Fruit fly (Drosophila melanogaster) whole organism, embryonic: Measurements from ENCODE around the gene sesB.
A peak's percentile ranks its signal among the peaks of the same experiment; 100 is the strongest.

Experiments used
- Atf-2 ChIP-seq: fragments of 200-800 bp; sonication (Bioruptor generic); optimal IDR thresholded peaks from 2 replicates; lab custom pipeline; 2016; ENCODE audit warnings: missing biosample characterization, missing genetic modification characterization
- CG10147 ChIP-seq: fragments of 200-800 bp; sonication (Bioruptor generic); optimal IDR thresholded peaks from 2 replicates; lab custom pipeline; 2019; ENCODE audit warnings: missing biosample characterization, mild to moderate bottlenecking, missing genetic modification characterization, moderate library complexity
- CG15601 ChIP-seq: fragments of 200-800 bp; sonication (Bioruptor generic); optimal IDR thresholded peaks from 3 replicates; lab custom pipeline; 2019; ENCODE audit warnings: missing biosample characterization, mild to moderate bottlenecking, missing genetic modification characterization, moderate library complexity
- CG16863 ChIP-seq: fragments of 200-800 bp; sonication (Bioruptor generic); optimal IDR thresholded peaks from 3 replicates; lab custom pipeline; 2016; ENCODE audit warnings: missing biosample characterization, missing genetic modification characterization
- CG17359 ChIP-seq: fragments of 200-800 bp; sonication (Bioruptor generic); optimal IDR thresholded peaks from 3 replicates; lab custom pipeline; 2018; ENCODE audit warnings: missing biosample characterization, mild to moderate bottlenecking, missing genetic modification characterization, moderate library complexity
- CG18011 ChIP-seq: fragments of 200-800 bp; sonication (Bioruptor generic); optimal IDR thresholded peaks from 2 replicates; lab custom pipeline; 2017; ENCODE audit warnings: missing biosample characterization, missing genetic modification characterization, mild to moderate bottlenecking, moderate library complexity, missing genotype
- CG1832 ChIP-seq: fragments of 200-800 bp; sonication (Bioruptor generic); optimal IDR thresholded peaks from 2 replicates; lab custom pipeline; 2017; ENCODE audit warnings: missing biosample characterization, mild to moderate bottlenecking, missing genetic modification characterization, inconsistent platforms
- CG2199 ChIP-seq: fragments of 200-800 bp; sonication (Bioruptor generic); IDR thresholded peaks from 3 replicates; pipeline ENCODE4 v1.3.6; 2022; ENCODE audit warnings: missing biosample characterization, missing genetic modification characterization
- CG31224 ChIP-seq: fragments of 200-800 bp; sonication (Bioruptor generic); IDR thresholded peaks from 2 replicates; pipeline ENCODE4 v1.3.6; 2022; ENCODE audit warnings: missing biosample characterization, missing genetic modification characterization
- CG5953 ChIP-seq: fragments of 200-800 bp; sonication (Bioruptor generic); IDR thresholded peaks from 2 replicates; pipeline ENCODE4 v1.3.6; 2022; ENCODE audit warnings: missing biosample characterization, missing genetic modification characterization
- CG8388 ChIP-seq: fragments of 200-800 bp; sonication (Bioruptor generic); optimal IDR thresholded peaks from 2 replicates; lab custom pipeline; 2019; ENCODE audit warnings: missing biosample characterization, mild to moderate bottlenecking, missing genetic modification characterization, moderate library complexity
- Chrac-16 ChIP-seq: fragments of 200-800 bp; sonication (Bioruptor generic); optimal IDR thresholded peaks from 3 replicates; lab custom pipeline; 2016; ENCODE audit warnings: missing biosample characterization, missing genetic modification characterization
- CoRest ChIP-seq: fragments of 200-800 bp; sonication (Bioruptor generic); optimal IDR thresholded peaks from 3 replicates; lab custom pipeline; 2018; ENCODE audit warnings: missing biosample characterization, mild to moderate bottlenecking, missing genetic modification characterization, moderate library complexity
- D19A ChIP-seq: fragments of 200-800 bp; optimal IDR thresholded peaks from 3 replicates; lab custom pipeline; 2019; ENCODE audit warnings: missing biosample characterization, mild to moderate bottlenecking, missing genetic modification characterization, moderate library complexity
- Dip3 ChIP-seq: fragments of 200-800 bp; sonication (Bioruptor generic); optimal IDR thresholded peaks from 3 replicates; lab custom pipeline; 2016; ENCODE audit warnings: missing biosample characterization, missing genetic modification characterization
- Doc3 ChIP-seq: fragments of 200-800 bp; sonication (Bioruptor generic); IDR thresholded peaks from 3 replicates; pipeline ENCODE4 v1.3.6; 2022; ENCODE audit warnings: missing biosample characterization, missing genetic modification characterization; ENCODE audit not compliant: partially characterized antibody
- Ets65A ChIP-seq: fragments of 200-800 bp; sonication (Bioruptor generic); peaks from one replicate; lab custom pipeline; 2016; ENCODE audit warnings: missing biosample characterization, missing genetic modification characterization
- Gug ChIP-seq: fragments of 200-800 bp; sonication (Bioruptor generic); IDR thresholded peaks from 4 replicates; pipeline ENCODE4 v1.3.6; 2022; ENCODE audit warnings: missing biosample characterization, missing genetic modification characterization
- HLH4C ChIP-seq: fragments of 200-800 bp; sonication (Bioruptor generic); IDR thresholded peaks from 3 replicates; pipeline ENCODE4 v1.3.6; 2022; ENCODE audit warnings: missing biosample characterization, missing genetic modification characterization; ENCODE audit not compliant: partially characterized antibody
- Hmr ChIP-seq: fragments of 200-800 bp; sonication (Bioruptor generic); optimal IDR thresholded peaks from 3 replicates; lab custom pipeline; 2017; ENCODE audit warnings: mild to moderate bottlenecking, missing biosample characterization, missing genetic modification reagents, missing genetic modification characterization
- Hr51 ChIP-seq, 2 experiments: fragments of 200-800 bp; sonication (Bioruptor generic); optimal IDR thresholded peaks; 2 replicates in 1 of 2; 3 replicates in 1 of 2; lab custom pipeline; 2016 to 2018; ENCODE audit warnings: missing biosample characterization in 2 of 2, missing genetic modification characterization in 2 of 2, mild to moderate bottlenecking in 1 of 2, moderate library complexity in 1 of 2
- Med ChIP-seq: fragments of 200-800 bp; sonication (Bioruptor generic); peaks from one replicate; lab custom pipeline; 2016; ENCODE audit warnings: missing biosample characterization, missing genetic modification characterization, mild to moderate bottlenecking, inconsistent platforms, moderate library complexity
- NC2α ChIP-seq: fragments of 200-800 bp; sonication (Bioruptor generic); optimal IDR thresholded peaks from 2 replicates; lab custom pipeline; 2016; ENCODE audit warnings: missing biosample characterization, missing genetic modification characterization
- Oli ChIP-seq: fragments of 200-800 bp; sonication (Bioruptor generic); optimal IDR thresholded peaks from 2 replicates; lab custom pipeline; 2018; ENCODE audit warnings: missing biosample characterization, mild to moderate bottlenecking, missing genetic modification characterization, moderate library complexity
- Pdp1 ChIP-seq, 2 experiments: fragments of 200-800 bp; sonication (Bioruptor generic); optimal IDR thresholded peaks; 3 replicates each; lab custom pipeline; 2016; ENCODE audit warnings: missing biosample characterization in 2 of 2, missing genetic modification characterization in 2 of 2, mild to moderate bottlenecking in 1 of 2, moderate library complexity in 1 of 2
- Sox102F ChIP-seq: fragments of 200-800 bp; sonication (Bioruptor generic); optimal IDR thresholded peaks from 2 replicates; lab custom pipeline; 2018; ENCODE audit warnings: missing biosample characterization, mild to moderate bottlenecking, missing genetic modification characterization, moderate library complexity
- Ssrp ChIP-seq: fragments of 200-800 bp; sonication (Bioruptor generic); optimal IDR thresholded peaks from 2 replicates; lab custom pipeline; 2018; ENCODE audit warnings: missing biosample characterization, mild to moderate bottlenecking, missing genetic modification characterization, moderate library complexity
- TFAM ChIP-seq: fragments of 200-800 bp; sonication (Bioruptor generic); optimal IDR thresholded peaks from 2 replicates; lab custom pipeline; 2017; ENCODE audit warnings: missing biosample characterization, missing genetic modification characterization, inconsistent platforms
- Trl ChIP-seq, 3 experiments: fragments of >200 bp in 2 of 3; fragments of 200-800 bp in 1 of 3; sonication (Bioruptor generic) in 1 of 3; optimal IDR thresholded peaks; 2 replicates in 1 of 3; 3 replicates in 2 of 3; lab custom pipeline; 2016 to 2017; ENCODE audit warnings: missing biosample characterization in 1 of 3, missing genetic modification characterization in 1 of 3
- amos ChIP-seq: fragments of 200-800 bp; sonication (Bioruptor generic); IDR thresholded peaks from 2 replicates; pipeline ENCODE4 v1.3.6; 2022; ENCODE audit warnings: missing biosample characterization, missing genetic modification characterization; ENCODE audit not compliant: partially characterized antibody
- ato ChIP-seq: fragments of 200-800 bp; sonication (Bioruptor generic); IDR thresholded peaks from 2 replicates; pipeline ENCODE4 v1.3.6; 2022; ENCODE audit warnings: missing biosample characterization, missing genetic modification characterization; ENCODE audit not compliant: partially characterized antibody
- bab2 ChIP-seq: fragments of 200-800 bp; sonication (Bioruptor generic); optimal IDR thresholded peaks from 2 replicates; lab custom pipeline; 2016; ENCODE audit warnings: missing biosample characterization, missing genetic modification characterization
- chif ChIP-seq, 2 experiments: fragments of 200-800 bp; sonication (Bioruptor generic); optimal IDR thresholded peaks; 3 replicates each; lab custom pipeline; 2016; ENCODE audit warnings: missing biosample characterization in 2 of 2, missing genetic modification characterization in 2 of 2
- dpn ChIP-seq, 2 experiments: fragments of 200-800 bp; sonication (Bioruptor generic); optimal IDR thresholded peaks; 3 replicates each; lab custom pipeline; 2016; ENCODE audit warnings: missing biosample characterization in 2 of 2, missing genetic modification characterization in 2 of 2
- eyg ChIP-seq: fragments of 200-800 bp; sonication (Bioruptor generic); optimal IDR thresholded peaks from 3 replicates; lab custom pipeline; 2016; ENCODE audit warnings: missing biosample characterization, missing genetic modification characterization
- fu2 ChIP-seq: fragments of 200-800 bp; sonication (Bioruptor generic); optimal IDR thresholded peaks from 2 replicates; lab custom pipeline; 2016; ENCODE audit warnings: missing biosample characterization, missing genetic modification characterization
- gsb ChIP-seq: fragments of 200-800 bp; sonication (Bioruptor generic); IDR thresholded peaks from 2 replicates; pipeline ENCODE4 v1.3.6; 2022; ENCODE audit warnings: missing biosample characterization, missing genetic modification characterization
- ham ChIP-seq: fragments of 200-800 bp; sonication (Bioruptor generic); IDR thresholded peaks from 2 replicates; pipeline ENCODE4 v1.3.6; 2022; ENCODE audit warnings: missing biosample characterization, missing genetic modification characterization
- hb ChIP-seq: fragments of 200-800 bp; sonication (Bioruptor generic); IDR thresholded peaks from 3 replicates; pipeline ENCODE4 v1.3.6; 2022; ENCODE audit warnings: missing biosample characterization, missing genetic modification characterization; ENCODE audit not compliant: partially characterized antibody
- insv ChIP-seq, 2 experiments: fragments of 200-800 bp; sonication (Bioruptor generic); optimal IDR thresholded peaks; 3 replicates each; lab custom pipeline; 2016 to 2018; ENCODE audit warnings: missing biosample characterization in 2 of 2, missing genetic modification characterization in 2 of 2
- jing ChIP-seq: fragments of 200-800 bp; sonication (Bioruptor generic); optimal IDR thresholded peaks from 2 replicates; lab custom pipeline; 2018; ENCODE audit warnings: missing biosample characterization, mild to moderate bottlenecking, missing genetic modification characterization
- mam ChIP-seq: fragments of 200-800 bp; sonication (Bioruptor generic); optimal IDR thresholded peaks from 3 replicates; lab custom pipeline; 2016; ENCODE audit warnings: missing biosample characterization, missing genetic modification characterization
- pan ChIP-seq, 4 experiments: fragments of >200 bp in 3 of 4; fragments of 200-800 bp in 1 of 4; sonication (Bioruptor generic) in 1 of 4; optimal IDR thresholded peaks in 3 of 4; IDR thresholded peaks in 1 of 4; 2 replicates each; pipeline versions ENCODE4 v1.3.6 to Lab custom; 2017 to 2022; ENCODE audit warnings: missing biosample characterization in 2 of 4, missing genetic modification characterization in 2 of 4, mixed read lengths in 1 of 4
- peb ChIP-seq: fragments of 200-800 bp; sonication (Bioruptor generic); IDR thresholded peaks from 2 replicates; pipeline ENCODE4 v1.3.6; 2022; ENCODE audit warnings: missing biosample characterization, missing genetic modification characterization
- sc ChIP-seq, 3 experiments: fragments of >200 bp in 2 of 3; fragments of 200-800 bp in 1 of 3; sonication (Bioruptor generic) in 1 of 3; optimal IDR thresholded peaks; 2 replicates in 2 of 3; 3 replicates in 1 of 3; lab custom pipeline; 2017; ENCODE audit warnings: mild to moderate bottlenecking in 1 of 3, missing biosample characterization in 1 of 3, missing genetic modification characterization in 1 of 3, missing genetic modification reagents in 1 of 3
- sisA ChIP-seq: fragments of 200-800 bp; sonication (Bioruptor generic); IDR thresholded peaks from 2 replicates; pipeline ENCODE4 v1.3.6; 2022; ENCODE audit warnings: missing biosample characterization, missing genetic modification characterization

sesB gene

DNA sequence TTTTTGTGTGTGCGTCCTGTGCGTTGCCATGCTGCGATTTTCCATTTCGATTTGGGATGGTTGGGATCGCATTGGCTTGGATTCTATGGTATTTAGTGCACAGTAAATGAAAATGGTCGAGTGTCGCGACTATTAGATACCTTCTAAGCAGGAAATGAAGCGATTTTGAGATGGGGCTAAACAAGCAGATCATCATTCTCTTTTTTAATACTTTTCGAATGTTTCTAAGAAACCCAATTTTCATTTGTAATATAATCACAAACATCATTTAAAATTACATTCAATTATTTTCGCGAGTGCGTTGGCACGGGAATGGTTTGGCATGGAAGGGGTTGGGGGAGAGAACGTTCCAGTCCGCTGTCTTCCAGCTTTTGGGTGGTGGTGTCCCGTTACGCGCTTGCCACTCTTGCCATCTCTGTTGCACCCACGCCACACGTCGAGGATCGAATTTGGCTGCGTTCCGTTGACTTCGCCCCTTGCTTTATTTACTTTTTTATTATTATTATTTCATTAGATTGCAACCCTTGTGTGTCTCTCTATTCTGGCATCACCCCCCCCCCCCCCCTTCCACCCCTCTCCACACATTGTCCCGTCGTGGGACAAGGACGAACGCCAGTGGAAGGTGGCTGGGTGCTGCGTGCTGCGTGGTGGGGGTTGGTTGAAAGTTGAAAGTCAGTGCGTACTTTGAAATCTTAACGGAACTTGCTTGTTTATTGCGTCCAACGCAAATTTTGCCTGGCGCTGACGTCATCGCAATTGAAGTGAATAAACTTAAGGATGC is 38.8 kb upstream of the sesB start (continued):
- TF ChIP-seq Doc3 (GFP tag; lab: Robert Waterston, UW) = no peak
- peak; percentile 4 for TF ChIP-seq CG15601 (tag; lab: Kevin White, UChicago)
- peak in 1 of 2 experiments; percentile 34 for TF ChIP-seq dpn (GFP tag; optimal IDR thresholded peaks at IDR 0.05; lab: Kevin White, UChicago)
- no peak for TF ChIP-seq mam (GFP tag; lab: Kevin White, UChicago)
- TF ChIP-seq sc (optimal IDR thresholded peaks at IDR 0.05; lab: Kevin White, UChicago) = no peak
- peak; percentile 2 for TF ChIP-seq sc (GFP tag; optimal IDR thresholded peaks at IDR 0.05; lab: Kevin White, UChicago)
- TF ChIP-seq Med (GFP tag; lab: Kevin White, UChicago) = peak; percentile 78
- no peak for TF ChIP-seq amos (GFP tag; lab: Robert Waterston, UW)
- peak in 1 of 2 experiments; percentile 20 for TF ChIP-seq Hr51 (GFP tag; optimal IDR thresholded peaks at IDR 0.05; lab: Kevin White, UChicago)
- TF ChIP-seq CG8388 = peak; percentile 54
- TF ChIP-seq pan (optimal IDR thresholded peaks at IDR 0.05; lab: Kevin White, UChicago) = no peak
- peak in 1 of 2 experiments; percentile 36 for TF ChIP-seq pan (GFP tag; optimal IDR thresholded peaks at IDR 0.05 in 1 of 2, IDR thresholded peaks at IDR 0.05 in 1 of 2)
- TF ChIP-seq Sox102F (GFP tag; lab: Kevin White, UChicago) = peak; percentile 37
- peak; percentile 27 for TF ChIP-seq Atf-2 (GFP tag; lab: Kevin White, UChicago)
- TF ChIP-seq bab2 (GFP tag; lab: Kevin White, UChicago) = peak; percentile 34
- no peak for TF ChIP-seq ato (GFP tag; lab: Robert Waterston, UW)
- TF ChIP-seq CG17359 = peak; percentile 36
- TF ChIP-seq Dip3 (GFP tag; lab: Kevin White, UChicago) = no peak
- no peak for TF ChIP-seq gsb (GFP tag; lab: Robert Waterston, UW)
- TF ChIP-seq CG10147 (GFP tag; lab: Kevin White, UChicago) = no peak
- TF ChIP-seq eyg = no peak
- TF ChIP-seq chif (GFP tag; optimal IDR thresholded peaks at IDR 0.05; lab: Kevin White, UChicago) = peak in 1 of 2 experiments; percentile 62
- TF ChIP-seq peb (GFP tag; lab: Robert Waterston, UW) = no peak
- no peak for TF ChIP-seq jing (GFP tag; lab: Kevin White, UChicago)
- 0 out of 2 replicates have a peak, but pooled peaks have one; percentile 0 for TF ChIP-seq CG31224 (GFP tag; lab: Robert Waterston, UW)
- peak; percentile 45 for TF ChIP-seq CoRest (tag; lab: Kevin White, UChicago)
- TF ChIP-seq ham (GFP tag; lab: Robert Waterston, UW) = no peak
- TF ChIP-seq TFAM (GFP tag; lab: Kevin White, UChicago) = no peak
- TF ChIP-seq hb = no peak
- no peak for TF ChIP-seq NC2α (GFP tag; lab: Kevin White, UChicago)
- TF ChIP-seq CG1832 = peak; percentile 33
- no peak for TF ChIP-seq CG2199 (GFP tag; lab: Robert Waterston, UW)
- peak; percentile 43 for TF ChIP-seq Ssrp (tag; lab: Kevin White, UChicago)
- peak; percentile 54; the same call in 1 of the 2 replicates for TF ChIP-seq sisA (GFP tag; lab: Robert Waterston, UW)
- TF ChIP-seq HLH4C = no peak
- TF ChIP-seq Oli (tag; lab: Kevin White, UChicago) = peak; percentile 56
- no peak for TF ChIP-seq CG5953 (GFP tag; lab: Robert Waterston, UW)
- no peak for TF ChIP-seq insv (GFP tag; optimal IDR thresholded peaks at IDR 0.05; lab: Kevin White, UChicago)
- no peak for TF ChIP-seq CG18011 (GFP tag; lab: Kevin White, UChicago)
- no peak for TF ChIP-seq Trl (optimal IDR thresholded peaks at IDR 0.05; lab: Kevin White, UChicago)
- peak; percentile 2 for TF ChIP-seq Trl (GFP tag; optimal IDR thresholded peaks at IDR 0.05; lab: Kevin White, UChicago)
- TF ChIP-seq CG16863 (GFP tag; lab: Kevin White, UChicago) = peak; percentile 25
- no peak for TF ChIP-seq Gug
- TF ChIP-seq Pdp1 (GFP tag; optimal IDR thresholded peaks at IDR 0.05; lab: Kevin White, UChicago) = peak; percentile 6 to 17
- peak; percentile 59 for TF ChIP-seq Ets65A (GFP tag; lab: Kevin White, UChicago)
- no peak for TF ChIP-seq Hmr
- peak; percentile 53 for TF ChIP-seq D19A (tag; lab: Kevin White, UChicago)
- peak; percentile 45 for TF ChIP-seq Chrac-16 (GFP tag; lab: Kevin White, UChicago)
- TF ChIP-seq fu2 (GFP tag; lab: Kevin White, UChicago) = no peak
